Fruit fly (Drosophila melanogaster) whole organism, embryonic: Measurements from ENCODE around the gene Dad1.

ENCODE experiments used
- Adf1 ChIP-seq: fragments of 200-800 bp; sonication (Bioruptor generic); IDR thresholded peaks from 2 replicates; pipeline ENCODE4 v1.3.6; 2022; ENCODE audit warnings: missing biosample characterization, missing genetic modification characterization
- CG1024 ChIP-seq: fragments of 200-800 bp; sonication (Bioruptor generic); IDR thresholded peaks from 2 replicates; pipeline ENCODE4 v1.3.6; 2022; ENCODE audit warnings: missing biosample characterization, missing genetic modification characterization
- CG14965 ChIP-seq: fragments of 200-800 bp; sonication (Bioruptor generic); optimal IDR thresholded peaks from 2 replicates; lab custom pipeline; 2016; ENCODE audit warnings: missing biosample characterization, missing genetic modification characterization, borderline replicate concordance
- CG15514 ChIP-seq: fragments of 200-800 bp; sonication (Bioruptor generic); optimal IDR thresholded peaks from 3 replicates; lab custom pipeline; 2017; ENCODE audit warnings: missing biosample characterization, missing genetic modification characterization, mild to moderate bottlenecking, moderate library complexity, missing genetic modification reagents
- CG1603 ChIP-seq: fragments of 200-800 bp; sonication (Bioruptor generic); optimal IDR thresholded peaks from 2 replicates; lab custom pipeline; 2019; ENCODE audit warnings: missing biosample characterization, mild to moderate bottlenecking, missing genetic modification characterization, moderate library complexity
- CG17328 ChIP-seq: fragments of 200-800 bp; sonication (Bioruptor generic); IDR thresholded peaks from 2 replicates; pipeline ENCODE4 v1.3.6; 2022; ENCODE audit warnings: missing biosample characterization, missing genetic modification characterization
- CG18476 ChIP-seq: fragments of 200-800 bp; sonication (Bioruptor generic); optimal IDR thresholded peaks from 2 replicates; lab custom pipeline; 2016; ENCODE audit warnings: missing biosample characterization, mild to moderate bottlenecking, missing genetic modification characterization
- CG30431 ChIP-seq: fragments of 200-800 bp; sonication (Bioruptor generic); optimal IDR thresholded peaks from 2 replicates; lab custom pipeline; 2017; ENCODE audit warnings: missing biosample characterization, missing genetic modification characterization
- CG31388 ChIP-seq: fragments of 200-800 bp; sonication (Bioruptor generic); optimal IDR thresholded peaks from 2 replicates; lab custom pipeline; 2016; ENCODE audit warnings: missing biosample characterization, missing genetic modification characterization
- CG3281 ChIP-seq: fragments of 200-800 bp; sonication (Bioruptor generic); optimal IDR thresholded peaks from 3 replicates; lab custom pipeline; 2017; ENCODE audit warnings: missing biosample characterization, mild to moderate bottlenecking, missing genetic modification characterization
- CG33557 ChIP-seq: fragments of 200-800 bp; sonication (Bioruptor generic); optimal IDR thresholded peaks from 2 replicates; lab custom pipeline; 2019; ENCODE audit warnings: missing biosample characterization, mild to moderate bottlenecking, missing genetic modification characterization, moderate library complexity
- CG6854 ChIP-seq: fragments of 200-800 bp; sonication (Bioruptor generic); optimal IDR thresholded peaks from 3 replicates; lab custom pipeline; 2017; ENCODE audit warnings: missing biosample characterization, mild to moderate bottlenecking, missing genetic modification characterization
- CG7987 ChIP-seq: fragments of 200-800 bp; sonication (Bioruptor generic); optimal IDR thresholded peaks from 2 replicates; lab custom pipeline; 2018; ENCODE audit warnings: missing biosample characterization, mild to moderate bottlenecking, missing genetic modification characterization, moderate library complexity
- CG8924 ChIP-seq: fragments of 200-800 bp; optimal IDR thresholded peaks from 3 replicates; lab custom pipeline; 2019; ENCODE audit warnings: missing biosample characterization, mild to moderate bottlenecking, missing genetic modification characterization, moderate library complexity
- CG8944 ChIP-seq: fragments of 200-800 bp; sonication (Bioruptor generic); optimal IDR thresholded peaks from 3 replicates; lab custom pipeline; 2016; ENCODE audit warnings: missing biosample characterization, missing genetic modification characterization
- D ChIP-seq, 2 experiments: fragments of 200-800 bp in 1 of 2; fragments of >200 bp in 1 of 2; sonication (Bioruptor generic) in 1 of 2; optimal IDR thresholded peaks; 2 replicates in 1 of 2; 3 replicates in 1 of 2; lab custom pipeline; 2017; ENCODE audit warnings: mild to moderate bottlenecking in 1 of 2, missing biosample characterization in 1 of 2, missing genetic modification characterization in 1 of 2, missing genetic modification reagents in 1 of 2
- D19A ChIP-seq: fragments of 200-800 bp; optimal IDR thresholded peaks from 3 replicates; lab custom pipeline; 2019; ENCODE audit warnings: missing biosample characterization, mild to moderate bottlenecking, missing genetic modification characterization, moderate library complexity
- Dad ChIP-seq: fragments of 200-800 bp; sonication (Bioruptor generic); optimal IDR thresholded peaks from 3 replicates; lab custom pipeline; 2016; ENCODE audit warnings: missing biosample characterization, missing genetic modification characterization
- Dip2 ChIP-seq: fragments of 200-800 bp; sonication (Bioruptor generic); IDR thresholded peaks from 2 replicates; pipeline ENCODE4 v1.3.6; 2022; ENCODE audit warnings: missing biosample characterization, missing genetic modification characterization
- Dip3 ChIP-seq: fragments of 200-800 bp; sonication (Bioruptor generic); optimal IDR thresholded peaks from 3 replicates; lab custom pipeline; 2016; ENCODE audit warnings: missing biosample characterization, missing genetic modification characterization
- H2.0 ChIP-seq: fragments of 200-800 bp; sonication (Bioruptor generic); IDR thresholded peaks from 2 replicates; pipeline ENCODE4 v1.3.6; 2022; ENCODE audit warnings: missing biosample characterization, missing genetic modification characterization
- HLH3B ChIP-seq: fragments of 200-800 bp; sonication (Bioruptor generic); IDR thresholded peaks from 2 replicates; pipeline ENCODE4 v1.3.6; 2022; ENCODE audit warnings: missing biosample characterization, missing genetic modification characterization
- Hr78 ChIP-seq, 2 experiments: fragments of 200-800 bp in 1 of 2; fragments of >200 bp in 1 of 2; sonication (Bioruptor generic) in 1 of 2; optimal IDR thresholded peaks; 2 replicates each; lab custom pipeline; 2017 to 2019; ENCODE audit warnings: missing biosample characterization in 2 of 2, missing genetic modification characterization in 2 of 2, mild to moderate bottlenecking in 1 of 2, moderate library complexity in 1 of 2
- Ptx1 ChIP-seq: fragments of 200-800 bp; sonication (Bioruptor generic); IDR thresholded peaks from 2 replicates; pipeline ENCODE4 v1.3.6; 2022; ENCODE audit warnings: missing biosample characterization, missing genetic modification characterization
- Ravus ChIP-seq: fragments of 200-800 bp; sonication (Bioruptor generic); IDR thresholded peaks from 2 replicates; pipeline ENCODE4 v1.3.6; 2022; ENCODE audit warnings: missing biosample characterization, missing genetic modification characterization
- Sry-δ ChIP-seq: fragments of 200-800 bp; sonication (Bioruptor generic); optimal IDR thresholded peaks from 2 replicates; lab custom pipeline; 2016; ENCODE audit warnings: missing biosample characterization, missing genetic modification characterization
- Tbp ChIP-seq: fragments of >200 bp; optimal IDR thresholded peaks from 2 replicates; lab custom pipeline; 2018; ENCODE audit warnings: missing biosample characterization, missing genetic modification characterization
- bbx ChIP-seq: fragments of 200-800 bp; sonication (Bioruptor generic); IDR thresholded peaks from 2 replicates; pipeline ENCODE4 v1.3.6; 2022; ENCODE audit warnings: missing biosample characterization, missing genetic modification characterization; ENCODE audit not compliant: partially characterized antibody
- bsh ChIP-seq, 2 experiments: fragments of 200-800 bp; sonication (Bioruptor generic); optimal IDR thresholded peaks; 2 replicates each; lab custom pipeline; 2017 to 2018; ENCODE audit warnings: mild to moderate bottlenecking in 2 of 2, missing biosample characterization in 2 of 2, missing genetic modification characterization in 2 of 2, moderate library complexity in 1 of 2
- cad ChIP-seq: fragments of >200 bp; optimal IDR thresholded peaks from 2 replicates; lab custom pipeline; 2017; ENCODE audit warnings: missing biosample characterization, missing genetic modification characterization
- dysf ChIP-seq: fragments of 200-800 bp; sonication (Bioruptor generic); IDR thresholded peaks from 3 replicates; pipeline ENCODE4 v1.3.6; 2022; ENCODE audit warnings: missing biosample characterization, missing genetic modification characterization
- emc ChIP-seq: fragments of 200-800 bp; sonication (Bioruptor generic); optimal IDR thresholded peaks from 2 replicates; lab custom pipeline; 2016; ENCODE audit warnings: missing biosample characterization, missing genetic modification characterization
- exex ChIP-seq: fragments of 200-800 bp; sonication (Bioruptor generic); optimal IDR thresholded peaks from 4 replicates; lab custom pipeline; 2018; ENCODE audit warnings: missing biosample characterization, mild to moderate bottlenecking, missing genetic modification characterization, moderate library complexity
- fd102C ChIP-seq: fragments of 200-800 bp; sonication (Bioruptor generic); optimal IDR thresholded peaks from 2 replicates; lab custom pipeline; 2018; ENCODE audit warnings: missing biosample characterization, mild to moderate bottlenecking, missing genetic modification characterization, moderate library complexity
- gcm2 ChIP-seq: fragments of 200-800 bp; sonication (Bioruptor generic); optimal IDR thresholded peaks from 2 replicates; lab custom pipeline; 2016; ENCODE audit warnings: missing biosample characterization, missing genetic modification characterization
- lov ChIP-seq, 2 experiments: fragments of 200-800 bp in 1 of 2; fragments of >200 bp in 1 of 2; sonication (Bioruptor generic) in 1 of 2; IDR thresholded peaks in 1 of 2; optimal IDR thresholded peaks in 1 of 2; 2 replicates in 1 of 2; 3 replicates in 1 of 2; pipeline versions ENCODE4 v1.3.6 to Lab custom; 2017 to 2022; ENCODE audit warnings: missing biosample characterization in 1 of 2, missing genetic modification characterization in 1 of 2
- mld ChIP-seq: fragments of 200-800 bp; sonication (Bioruptor generic); IDR thresholded peaks from 3 replicates; pipeline ENCODE4 v1.3.6; 2022; ENCODE audit warnings: missing biosample characterization, missing genetic modification characterization; ENCODE audit not compliant: partially characterized antibody
- onecut ChIP-seq: fragments of 200-800 bp; sonication (Bioruptor generic); IDR thresholded peaks from 2 replicates; pipeline ENCODE4 v1.3.6; 2022; ENCODE audit warnings: missing biosample characterization, missing genetic modification characterization
- otp ChIP-seq: fragments of 200-800 bp; sonication (Bioruptor generic); IDR thresholded peaks from 3 replicates; pipeline ENCODE4, ENCODE4 v1.3.6; 2022; ENCODE audit warnings: missing biosample characterization, missing genetic modification characterization
- pita ChIP-seq: fragments of 200-800 bp; sonication (Bioruptor generic); optimal IDR thresholded peaks from 2 replicates; lab custom pipeline; 2017; ENCODE audit warnings: missing biosample characterization, mild to moderate bottlenecking, missing genetic modification characterization
- sd ChIP-seq: fragments of 200-800 bp; sonication (Bioruptor generic); optimal IDR thresholded peaks from 3 replicates; lab custom pipeline; 2018; ENCODE audit warnings: missing biosample characterization, mild to moderate bottlenecking, missing genetic modification characterization, moderate library complexity
- so ChIP-seq: fragments of 200-800 bp; sonication (Bioruptor generic); IDR thresholded peaks from 3 replicates; pipeline ENCODE4 v1.3.6; 2022; ENCODE audit warnings: missing biosample characterization, missing genetic modification characterization
- toy ChIP-seq: fragments of 200-800 bp; sonication (Bioruptor generic); IDR thresholded peaks from 2 replicates; pipeline ENCODE4 v1.3.6; 2022; ENCODE audit warnings: missing biosample characterization, missing genetic modification characterization
- trem ChIP-seq: fragments of 200-800 bp; optimal IDR thresholded peaks from 3 replicates; lab custom pipeline; 2019; ENCODE audit warnings: missing biosample characterization, mild to moderate bottlenecking, missing genetic modification characterization, moderate library complexity
- trh ChIP-seq: fragments of 200-800 bp; sonication (Bioruptor generic); optimal IDR thresholded peaks from 2 replicates; lab custom pipeline; 2016; ENCODE audit warnings: missing biosample characterization, missing genetic modification characterization
- tup ChIP-seq: fragments of 200-800 bp; sonication (Bioruptor generic); optimal IDR thresholded peaks from 2 replicates; lab custom pipeline; 2016; ENCODE audit warnings: missing biosample characterization, mild to moderate bottlenecking, missing genetic modification characterization, moderate library complexity
- yki ChIP-seq: fragments of >200 bp; optimal IDR thresholded peaks from 3 replicates; lab custom pipeline; 2018

Gene Dad1

dm6 chr2L:8403286-8404270, 19.6 kb upstream of the Dad1 start, which contains the start of gene emb (continued):
- 0 out of 2 replicates have a peak, but pooled peaks have one; percentile 24 for TF ChIP-seq CG17328
- no peak for TF ChIP-seq Tbp (GFP tag; lab: Kevin White, UChicago)
- no peak for TF ChIP-seq fd102C (GFP tag; lab: Kevin White, UChicago)
- TF ChIP-seq mld (GFP tag; lab: Robert Waterston, UW) = peak; percentile 99
- TF ChIP-seq exex = no peak
- peak; percentile 68 for TF ChIP-seq trem (tag; lab: Kevin White, UChicago)
- no peak for TF ChIP-seq Dip3 (GFP tag; lab: Kevin White, UChicago)
- no peak for TF ChIP-seq HLH3B (GFP tag; lab: Robert Waterston, UW)
- TF ChIP-seq Dip2 (GFP tag; lab: Robert Waterston, UW) = no peak
- 0 out of 3 replicates have a peak, but pooled peaks have one; percentile 9 for TF ChIP-seq otp
- 0 out of 2 replicates have a peak, but pooled peaks have one; percentile 2 for TF ChIP-seq Ptx1 (GFP tag; lab: Robert Waterston, UW)
- no peak for TF ChIP-seq trh (GFP tag; lab: Kevin White, UChicago)
- peak; percentile 96 for TF ChIP-seq bbx (GFP tag; lab: Robert Waterston, UW)
- no peak for TF ChIP-seq CG30431 (GFP tag; lab: Kevin White, UChicago)
- no peak for TF ChIP-seq yki (lab: Kevin White, UChicago)
- TF ChIP-seq Hr78 (GFP tag; optimal IDR thresholded peaks at IDR 0.05; lab: Kevin White, UChicago) = no peak
- TF ChIP-seq D19A = peak; percentile 19
- TF ChIP-seq CG33557 = no peak
- peak; percentile 7 to 76 for TF ChIP-seq bsh (GFP tag; optimal IDR thresholded peaks at IDR 0.05; lab: Kevin White, UChicago)
- TF ChIP-seq pita (GFP tag; lab: Kevin White, UChicago) = no peak
- no peak for TF ChIP-seq CG8944 (GFP tag; lab: Kevin White, UChicago)
- TF ChIP-seq Adf1 (GFP tag; lab: Robert Waterston, UW) = peak; percentile 42; the same call in 1 of the 2 replicates
- TF ChIP-seq CG18476 = peak; percentile 41
- TF ChIP-seq CG14965 = no peak
- no peak for TF ChIP-seq lov (optimal IDR thresholded peaks at IDR 0.05; lab: Kevin White, UChicago)
- no peak for TF ChIP-seq lov (GFP tag; IDR thresholded peaks at IDR 0.05; lab: Robert Waterston, UW)
- no peak for TF ChIP-seq toy
- no peak for TF ChIP-seq CG1024 (GFP tag; lab: Robert Waterston, UW)
- no peak for TF ChIP-seq sd (tag; lab: Kevin White, UChicago)
- TF ChIP-seq Ravus (GFP tag; lab: Robert Waterston, UW) = no peak
- TF ChIP-seq H2.0 (GFP tag; lab: Robert Waterston, UW) = 0 out of 2 replicates have a peak, but pooled peaks have one; percentile 22
- peak; percentile 57 for TF ChIP-seq CG7987
- peak; percentile 57; the same call in 2 of the 3 replicates for TF ChIP-seq dysf (GFP tag; lab: Robert Waterston, UW)
- TF ChIP-seq cad (GFP tag; lab: Kevin White, UChicago) = no peak
- peak; percentile 85 for TF ChIP-seq CG1603
- TF ChIP-seq CG3281 (GFP tag; lab: Kevin White, UChicago) = peak; percentile 73
- TF ChIP-seq CG15514 (GFP tag; lab: Kevin White, UChicago) = peak; percentile 91
- no peak for TF ChIP-seq tup (GFP tag; lab: Kevin White, UChicago)
- peak; percentile 52 for TF ChIP-seq Dad (GFP tag; lab: Kevin White, UChicago)
- TF ChIP-seq CG31388 = no peak
- no peak for TF ChIP-seq CG6854
- no peak for TF ChIP-seq D (optimal IDR thresholded peaks at IDR 0.05; lab: Kevin White, UChicago)
- TF ChIP-seq D (GFP tag; optimal IDR thresholded peaks at IDR 0.05; lab: Kevin White, UChicago) = no peak
- TF ChIP-seq Sry-δ (GFP tag; lab: Kevin White, UChicago) = peak; percentile 89
- no peak for TF ChIP-seq so (GFP tag; lab: Robert Waterston, UW)
- no peak for TF ChIP-seq emc (GFP tag; lab: Kevin White, UChicago)
- TF ChIP-seq CG8924 = peak; percentile 44
- TF ChIP-seq onecut (GFP tag; lab: Robert Waterston, UW) = peak; percentile 1; the same call in 1 of the 2 replicates
- peak; percentile 26 for TF ChIP-seq gcm2
